Worm (Caenorhabditis elegans) whole organism, young adult: ENCODE measurements around the gene Y6D1A.1.

Experiments used
- B0261.1 ChIP-seq: sonication (generic microtip); optimal IDR thresholded peaks from 2 replicates; lab custom pipeline; 2016; ENCODE audit warnings: mild to moderate bottlenecking, missing genetic modification characterization, moderate library complexity, missing compliant biosample characterization
- D2030.7 ChIP-seq: fragments of 200-800 bp; sonication (Bioruptor generic); IDR thresholded peaks from 2 replicates; pipeline ENCODE4 v1.3.6; 2022; ENCODE audit warnings: missing genetic modification reagents, missing genetic modification characterization, missing compliant biosample characterization
- F10E7.11 ChIP-seq: sonication (generic microtip); optimal IDR thresholded peaks from 2 replicates; lab custom pipeline; 2017; ENCODE audit warnings: mild to moderate bottlenecking, missing genetic modification characterization, moderate library complexity, missing compliant biosample characterization
- F23B12.7 ChIP-seq: sonication (generic microtip); optimal IDR thresholded peaks from 2 replicates; lab custom pipeline; 2017; ENCODE audit warnings: missing genetic modification characterization, mild to moderate bottlenecking, missing compliant biosample characterization, antibody characterized with exemption, moderate library complexity; ENCODE audit not compliant: insufficient read depth
- F49E8.2 ChIP-seq: sonication (generic microtip); optimal IDR thresholded peaks from 3 replicates; lab custom pipeline; 2017; ENCODE audit warnings: missing genetic modification characterization, mild to moderate bottlenecking, missing compliant biosample characterization, antibody characterized with exemption, moderate library complexity; ENCODE audit not compliant: insufficient read depth
- F57A8.1 ChIP-seq: fragments of 200-800 bp; sonication (Bioruptor generic); optimal IDR thresholded peaks from 2 replicates; lab custom pipeline; 2018; ENCODE audit warnings: mild to moderate bottlenecking, missing genetic modification characterization, moderate library complexity, missing compliant biosample characterization
- K11D2.4 ChIP-seq: fragments of 200-800 bp; sonication (Bioruptor generic); IDR thresholded peaks from 2 replicates; pipeline ENCODE4 v1.3.6; 2022; ENCODE audit warnings: missing genetic modification reagents, missing genetic modification characterization, missing compliant biosample characterization
- T07F8.4 ChIP-seq: sonication (generic microtip); optimal IDR thresholded peaks from 2 replicates; lab custom pipeline; 2016; ENCODE audit warnings: mild to moderate bottlenecking, missing genetic modification characterization, moderate library complexity, missing compliant biosample characterization
- Y67H2A.10 ChIP-seq: fragments of 200-800 bp; sonication (Bioruptor generic); conservative IDR thresholded peaks from 2 replicates; pipeline ENCODE4 v1.3.6; 2022; ENCODE audit warnings: missing genetic modification reagents, missing genetic modification characterization, missing compliant biosample characterization
- Y95B8A.8 ChIP-seq: fragments of 200-800 bp; sonication (Bioruptor generic); IDR thresholded peaks from 2 replicates; pipeline ENCODE4 v1.3.6; 2022; ENCODE audit warnings: missing genetic modification reagents, missing genetic modification characterization, missing compliant biosample characterization
- akir-1 ChIP-seq: fragments of 200-800 bp; sonication (Bioruptor generic); optimal IDR thresholded peaks from 2 replicates; lab custom pipeline; 2018; ENCODE audit warnings: mild to moderate bottlenecking, missing genetic modification characterization, moderate library complexity, missing compliant biosample characterization
- ama-1 ChIP-seq, 3 experiments: fragments of 150-350 bp in 1 of 3; sonication (generic microtip) in 2 of 3; optimal IDR thresholded peaks; 2 replicates each; lab custom pipeline; 2014 to 2018; ENCODE audit warnings: missing biosample characterization in 2 of 3, missing genetic modification characterization in 2 of 3, missing genetic modification reagents in 2 of 3
- aptf-2 ChIP-seq: fragments of 200-800 bp; sonication (Bioruptor generic); conservative IDR thresholded peaks from 2 replicates; pipeline ENCODE4 v1.3.6; 2022; ENCODE audit warnings: missing genetic modification reagents, missing genetic modification characterization, missing compliant biosample characterization
- aptf-3 ChIP-seq: fragments of 200-800 bp; sonication (Bioruptor generic); IDR thresholded peaks from 2 replicates; pipeline ENCODE4 v1.3.6; 2022; ENCODE audit warnings: missing genetic modification characterization, missing compliant biosample characterization
- atf-7 ChIP-seq: sonication (generic microtip); optimal IDR thresholded peaks from 2 replicates; lab custom pipeline; 2017; ENCODE audit warnings: mild to moderate bottlenecking, missing genetic modification characterization, missing compliant biosample characterization
- attf-6 ChIP-seq: fragments of 200-800 bp; sonication (Bioruptor generic); IDR thresholded peaks from 2 replicates; pipeline ENCODE4 v1.3.6; 2022; ENCODE audit warnings: missing genetic modification reagents, missing genetic modification characterization, missing compliant biosample characterization
- cebp-2 ChIP-seq: fragments of 200-800 bp; sonication (Bioruptor generic); IDR thresholded peaks from 2 replicates; pipeline ENCODE4 v1.3.6; 2022; ENCODE audit warnings: missing genetic modification characterization, missing compliant biosample characterization
- ceh-91 ChIP-seq: fragments of 200-800 bp; sonication (Bioruptor generic); IDR thresholded peaks from 2 replicates; pipeline ENCODE4 v1.3.6; 2022; ENCODE audit warnings: missing genetic modification reagents, missing genetic modification characterization, missing compliant biosample characterization
- chd-7 ChIP-seq: sonication (generic microtip); optimal IDR thresholded peaks from 2 replicates; lab custom pipeline; 2016; ENCODE audit warnings: mild to moderate bottlenecking, missing genetic modification characterization, moderate library complexity, missing compliant biosample characterization
- dpff-1 ChIP-seq: sonication (generic microtip); optimal IDR thresholded peaks from 2 replicates; lab custom pipeline; 2017; ENCODE audit warnings: mild to moderate bottlenecking, missing genetic modification characterization, missing compliant biosample characterization
- egl-44 ChIP-seq: fragments of 200-800 bp; sonication (Bioruptor generic); IDR thresholded peaks from 2 replicates; pipeline ENCODE4 v1.3.6; 2022; ENCODE audit warnings: missing genetic modification reagents, missing genetic modification characterization, missing compliant biosample characterization
- ekl-4 ChIP-seq: fragments of 200-800 bp; sonication (Bioruptor generic); IDR thresholded peaks from 2 replicates; pipeline ENCODE4 v1.3.6; 2022; ENCODE audit warnings: missing genetic modification reagents, missing genetic modification characterization, missing compliant biosample characterization
- hlh-12 ChIP-seq: sonication (generic microtip); optimal IDR thresholded peaks from 2 replicates; lab custom pipeline; 2016; ENCODE audit warnings: missing genetic modification characterization, missing compliant biosample characterization
- hlh-26 ChIP-seq: fragments of 200-800 bp; sonication (Bioruptor generic); conservative IDR thresholded peaks from 2 replicates; pipeline ENCODE4 v1.3.6; 2022; ENCODE audit warnings: missing genetic modification reagents, missing genetic modification characterization, missing compliant biosample characterization
- hsf-1 ChIP-seq: fragments of 200-800 bp; sonication (Bioruptor generic); IDR thresholded peaks from 2 replicates; pipeline ENCODE4 v1.3.6; 2022; ENCODE audit warnings: missing genetic modification reagents, missing genetic modification characterization, missing compliant biosample characterization
- let-526 ChIP-seq: fragments of 200-800 bp; sonication (Bioruptor generic); IDR thresholded peaks from 2 replicates; pipeline ENCODE4 v1.3.6; 2022; ENCODE audit warnings: missing genetic modification reagents, missing genetic modification characterization, missing compliant biosample characterization
- lin-54 ChIP-seq: fragments of 200-800 bp; sonication (Bioruptor generic); optimal IDR thresholded peaks from 2 replicates; lab custom pipeline; 2018; ENCODE audit warnings: mild to moderate bottlenecking, missing genetic modification characterization, missing compliant biosample characterization
- lir-1 ChIP-seq: fragments of 200-800 bp; sonication (Bioruptor generic); conservative IDR thresholded peaks from 2 replicates; pipeline ENCODE4 v1.3.6; 2022; ENCODE audit warnings: missing genetic modification reagents, missing genetic modification characterization, missing compliant biosample characterization
- lsl-1 ChIP-seq: fragments of 200-800 bp; sonication (Bioruptor generic); optimal IDR thresholded peaks from 2 replicates; lab custom pipeline; 2018; ENCODE audit warnings: mild to moderate bottlenecking, missing genetic modification characterization, moderate library complexity, missing compliant biosample characterization
- madf-10 ChIP-seq: sonication (generic microtip); optimal IDR thresholded peaks from 2 replicates; lab custom pipeline; 2016; ENCODE audit warnings: mild to moderate bottlenecking, missing genetic modification characterization, missing compliant biosample characterization
- madf-6 ChIP-seq: fragments of 200-800 bp; sonication (Bioruptor generic); IDR thresholded peaks from 2 replicates; pipeline ENCODE4 v1.3.6; 2022; ENCODE audit warnings: missing genetic modification reagents, missing genetic modification characterization, missing compliant biosample characterization
- madf-8 ChIP-seq: fragments of 200-800 bp; sonication (Bioruptor generic); conservative IDR thresholded peaks from 2 replicates; pipeline ENCODE4 v1.3.6; 2022; ENCODE audit warnings: missing genetic modification reagents, missing genetic modification characterization, missing compliant biosample characterization
- mcd-1 ChIP-seq: fragments of 200-800 bp; sonication (Bioruptor generic); IDR thresholded peaks from 2 replicates; pipeline ENCODE4 v1.3.6; 2022; ENCODE audit warnings: missing genetic modification reagents, missing genetic modification characterization, missing compliant biosample characterization
- mes-4 ChIP-seq: sonication (generic microtip); optimal IDR thresholded peaks from 2 replicates; lab custom pipeline; 2016; ENCODE audit warnings: missing genotype, missing genetic modification characterization, missing compliant biosample characterization
- nfya-1 ChIP-seq: sonication (generic microtip); optimal IDR thresholded peaks from 2 replicates; lab custom pipeline; 2017; ENCODE audit warnings: antibody characterized with exemption, missing compliant biosample characterization, missing genetic modification characterization, borderline replicate concordance; ENCODE audit not compliant: insufficient read depth
- nhr-27 ChIP-seq: fragments of 200-800 bp; sonication (Bioruptor generic); optimal IDR thresholded peaks from 2 replicates; lab custom pipeline; 2018; ENCODE audit warnings: mild to moderate bottlenecking, missing genetic modification characterization, moderate library complexity, missing compliant biosample characterization
- nhr-90 ChIP-seq: sonication (generic microtip); optimal IDR thresholded peaks from 2 replicates; lab custom pipeline; 2016; ENCODE audit warnings: missing genotype, mild to moderate bottlenecking, missing genetic modification characterization, missing compliant biosample characterization
- pbrm-1 ChIP-seq: fragments of 200-800 bp; sonication (Bioruptor generic); IDR thresholded peaks from 2 replicates; pipeline ENCODE4 v1.3.6; 2022; ENCODE audit warnings: missing genetic modification reagents, missing genetic modification characterization, missing compliant biosample characterization
- rcor-1 ChIP-seq: fragments of 200-800 bp; sonication (Bioruptor generic); IDR thresholded peaks from 2 replicates; pipeline ENCODE4 v1.3.6; 2022; ENCODE audit warnings: missing genetic modification reagents, missing genetic modification characterization, missing compliant biosample characterization
- snpc-1.3 ChIP-seq: sonication (generic microtip); optimal IDR thresholded peaks from 2 replicates; lab custom pipeline; 2017; ENCODE audit warnings: missing genetic modification characterization, mild to moderate bottlenecking, missing compliant biosample characterization, antibody characterized with exemption, moderate library complexity, missing genotype, missing genetic modification reagents; ENCODE audit not compliant: insufficient read depth
- somi-1 ChIP-seq: fragments of 200-800 bp; sonication (Bioruptor generic); optimal IDR thresholded peaks from 2 replicates; lab custom pipeline; 2018; ENCODE audit warnings: mild to moderate bottlenecking, missing genetic modification characterization, missing compliant biosample characterization
- xnd-1 ChIP-seq: sonication (generic microtip); optimal IDR thresholded peaks from 2 replicates; lab custom pipeline; 2016; ENCODE audit warnings: missing genotype, missing genetic modification reagents, missing genetic modification characterization, missing compliant biosample characterization
- zfh-2 ChIP-seq: fragments of 200-800 bp; sonication (Bioruptor generic); conservative IDR thresholded peaks from 2 replicates; pipeline ENCODE4 v1.3.6; 2022; ENCODE audit warnings: missing genetic modification reagents, missing genetic modification characterization, missing compliant biosample characterization

Y6D1A.1 gene

DNA sequence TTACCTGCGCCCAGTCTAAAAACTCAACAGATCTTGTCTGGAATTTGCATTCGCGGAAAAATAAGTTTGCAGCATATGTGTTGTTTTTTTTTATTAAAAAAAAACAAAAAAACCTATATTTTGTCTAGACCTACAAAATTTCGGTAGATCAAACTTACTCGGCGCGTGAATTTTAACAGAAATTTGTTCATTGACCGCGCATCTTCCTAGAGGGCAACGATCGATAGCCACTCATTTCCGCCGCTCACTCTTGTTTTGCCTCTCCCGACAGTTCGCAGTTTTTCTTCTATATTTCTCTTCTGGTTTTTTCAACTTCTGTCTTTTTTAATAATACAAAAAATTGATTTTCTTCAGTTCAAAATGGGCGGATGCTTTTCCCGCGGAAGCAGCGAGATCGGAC is 13.0 kb downstream of the Y6D1A.1 start, which contains the start of gene F43G6.7 (continued):
- TF ChIP-seq somi-1 (GFP tag; lab: Kevin White, UChicago): no peak
- no peak for TF ChIP-seq hsf-1 (GFP tag; lab: Robert Waterston, UW)
- TF ChIP-seq dpff-1: no peak
- TF ChIP-seq pbrm-1: no peak
- TF ChIP-seq akir-1 (GFP tag; lab: Kevin White, UChicago): no peak
- no peak for TF ChIP-seq K11D2.4 (GFP tag; lab: Robert Waterston, UW)
- no peak for TF ChIP-seq nfya-1 (tag; lab: Kevin White, UChicago)
- no peak for TF ChIP-seq mcd-1 (GFP tag; lab: Robert Waterston, UW)
- TF ChIP-seq D2030.7 (GFP tag; lab: Robert Waterston, UW): no peak
- TF ChIP-seq nhr-90 (tag; lab: Kevin White, UChicago): no peak
- TF ChIP-seq atf-7 (tag; lab: Kevin White, UChicago): no peak
- no peak for TF ChIP-seq chd-7 (tag; lab: Kevin White, UChicago)
- no peak for TF ChIP-seq ama-1 (optimal IDR thresholded peaks at IDR 0.05; lab: Kevin White, UChicago)
- TF ChIP-seq ama-1 (GFP tag; optimal IDR thresholded peaks at IDR 0.05; lab: Kevin White, UChicago): no peak
- no peak for TF ChIP-seq snpc-1.3
- no peak for TF ChIP-seq mes-4 (tag; lab: Kevin White, UChicago)
- TF ChIP-seq B0261.1: no peak
- TF ChIP-seq rcor-1 (GFP tag; lab: Robert Waterston, UW): no peak
- TF ChIP-seq lsl-1: no peak
- no peak for TF ChIP-seq hlh-12 (tag; lab: Kevin White, UChicago)
- no peak for TF ChIP-seq Y95B8A.8 (GFP tag; lab: Robert Waterston, UW)
- TF ChIP-seq F10E7.11 (tag; lab: Kevin White, UChicago): no peak
- no peak for TF ChIP-seq lir-1
- no peak for TF ChIP-seq attf-6 (GFP tag; lab: Robert Waterston, UW)
- TF ChIP-seq egl-44 (GFP tag; lab: Robert Waterston, UW): no peak
- TF ChIP-seq Y67H2A.10 (GFP tag; lab: Robert Waterston, UW): no peak
- 0 out of 2 replicates have a peak, but pooled peaks have one; percentile 21 for TF ChIP-seq zfh-2
- no peak for TF ChIP-seq lin-54 (GFP tag; lab: Kevin White, UChicago)
- no peak for TF ChIP-seq madf-10 (tag; lab: Kevin White, UChicago)
- no peak for TF ChIP-seq ekl-4 (GFP tag; lab: Robert Waterston, UW)
- no peak for TF ChIP-seq F57A8.1 (GFP tag; lab: Kevin White, UChicago)
- TF ChIP-seq madf-6 (GFP tag; lab: Robert Waterston, UW): peak; percentile 78
- no peak for TF ChIP-seq ceh-91 (GFP tag; lab: Robert Waterston, UW)
- TF ChIP-seq F23B12.7 (tag; lab: Kevin White, UChicago): no peak
- peak; percentile 10 for TF ChIP-seq xnd-1 (tag; lab: Kevin White, UChicago)
- 0 out of 2 replicates have a peak, but pooled peaks have one; percentile 80 for TF ChIP-seq aptf-3 (GFP tag; lab: Robert Waterston, UW)
- TF ChIP-seq aptf-2: peak; percentile 96
- peak; percentile 66 for TF ChIP-seq madf-8 (GFP tag; lab: Robert Waterston, UW)
- TF ChIP-seq cebp-2: no peak
- TF ChIP-seq nhr-27: no peak
- no peak for TF ChIP-seq hlh-26
- TF ChIP-seq T07F8.4: no peak
- TF ChIP-seq F49E8.2 (tag; lab: Kevin White, UChicago): no peak
- TF ChIP-seq let-526 (GFP tag; lab: Robert Waterston, UW): no peak
